Fruit fly (Drosophila melanogaster): ENCODE measurements around the gene CG45071.

CG45071 gene

dm6 chr3L:15142004-15142890, 36.6 kb downstream of the CG45071 start, which contains the start of gene Pdi (continued):
- TF ChIP-seq CG5953 (GFP tag; IDR thresholded peaks at IDR 0.05) (no peak), Atf3 (GFP tag; optimal IDR thresholded peaks at IDR 0.05) (no peak), insv (GFP tag; optimal IDR thresholded peaks at IDR 0.05) (peak in 1 of 2 experiments; percentile 24)

DNA sequence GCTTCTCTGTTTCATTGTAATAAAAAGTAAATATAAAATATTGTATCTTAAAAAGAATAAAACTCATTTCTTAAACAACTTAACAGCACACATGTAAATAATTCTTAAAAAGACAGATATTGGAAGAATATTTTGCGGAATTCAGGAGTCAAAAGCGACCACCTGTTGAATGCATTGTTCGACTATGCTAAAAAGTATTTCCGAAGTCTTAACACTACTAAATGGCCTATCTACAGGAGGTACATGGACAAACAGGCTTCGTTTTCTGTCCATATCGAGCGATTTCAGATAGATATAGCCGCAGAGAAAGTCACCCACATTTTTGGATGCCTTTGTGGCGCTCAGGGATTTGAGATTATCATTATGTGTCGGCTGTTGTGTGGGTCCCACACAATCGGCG, 37.4 kb downstream of the CG45071 start:
- TF ChIP-seq BEAF-32 (GFP tag; optimal IDR thresholded peaks at IDR 0.05) (no peak), scrt (GFP tag; optimal IDR thresholded peaks at IDR 0.05) (peak; percentile 37), CG12104 (GFP tag; optimal IDR thresholded peaks at IDR 0.05) (no peak), Neu2 (GFP tag; optimal IDR thresholded peaks at IDR 0.05; ENCODE audit: borderline replicate concordance) (peak; percentile 52), sens (GFP tag) (peak; percentile 48), kah (GFP tag; optimal IDR thresholded peaks at IDR 0.05) (peak; percentile 94)

DNA sequence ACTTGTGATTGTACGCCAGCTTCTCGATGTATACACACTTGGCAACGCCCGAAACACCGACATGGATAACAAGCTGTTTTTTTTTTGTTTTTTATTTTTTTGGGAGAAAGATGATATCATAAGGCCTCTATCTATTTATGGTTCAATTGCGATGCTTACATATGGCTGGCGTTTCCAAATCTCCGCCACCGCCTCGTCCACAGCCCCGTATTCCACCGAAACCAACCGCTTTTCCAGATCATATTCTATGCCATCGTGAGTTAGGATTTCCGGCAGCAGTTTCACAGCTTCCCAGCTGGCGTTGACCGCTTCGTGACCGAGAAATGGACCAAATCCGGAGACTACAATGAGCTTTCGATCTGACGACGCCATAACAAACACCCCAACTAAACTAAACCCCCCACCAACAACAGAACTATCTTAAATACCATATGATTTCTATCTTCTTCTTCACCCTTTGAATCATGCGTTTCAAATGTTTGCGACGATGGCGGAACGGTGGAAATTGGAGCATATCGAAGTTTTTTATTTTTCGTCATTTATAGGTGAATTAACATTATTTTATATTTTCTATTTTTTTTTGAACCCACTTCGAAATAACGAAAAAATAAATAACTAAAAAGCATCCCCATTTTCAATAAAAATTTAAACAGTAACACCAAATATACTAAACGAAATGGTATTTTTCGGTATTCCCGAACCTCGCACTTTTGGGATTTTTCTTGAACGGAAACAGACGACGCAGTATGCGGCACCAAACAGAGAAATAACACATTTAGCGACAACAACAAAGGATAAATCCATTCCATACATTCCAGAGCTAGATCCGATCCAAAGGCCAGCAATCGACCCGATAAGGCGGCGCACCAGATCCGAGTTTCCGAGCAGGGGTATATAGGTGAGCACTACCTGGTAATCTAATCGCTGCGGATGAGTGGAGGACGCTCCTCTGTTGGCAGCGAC, 38.2 kb downstream of the CG45071 start, which contains the start of the genes CG32147 and Pex3:
CG32147 (minus strand) TSS at position 422 of the 963 bp plus-strand sequence.
Pex3 (plus strand) TSS at position 718 of the 963 bp plus-strand sequence.
- TF ChIP-seq E2f2 (GFP tag; IDR thresholded peaks at IDR 0.05) (peak; percentile 52), phol (tag; optimal IDR thresholded peaks at IDR 0.05) (peak; percentile 63), ewg (GFP tag; optimal IDR thresholded peaks at IDR 0.05) (peak; percentile 4), Ets97D (GFP tag; optimal IDR thresholded peaks at IDR 0.05) (peak; percentile 58), CG2129 (GFP tag; IDR thresholded peaks at IDR 0.05; ENCODE audit: partially characterized antibody) (no peak), CG15073 (GFP tag; optimal IDR thresholded peaks at IDR 0.05) (no peak), ham (GFP tag; IDR thresholded peaks at IDR 0.05) (no peak), gsb-n (tag; optimal IDR thresholded peaks at IDR 0.05) (peak; percentile 27), Rfx (GFP tag; IDR thresholded peaks at IDR 0.05) (peak; percentile 7; the same call in 1 of the 2 replicates), CG1792 (GFP tag; optimal IDR thresholded peaks at IDR 0.05) (no peak), ro (GFP tag; IDR thresholded peaks at IDR 0.05) (no peak), CG11456 (GFP tag; IDR thresholded peaks at IDR 0.05) (0 out of 3 replicates have a peak, but pooled peaks have one; percentile 16), fru (optimal IDR thresholded peaks at IDR 0.05) (no peak), CG6765 (GFP tag; optimal IDR thresholded peaks at IDR 0.05) (no peak), Med (GFP tag) (peak; percentile 80), Awh (GFP tag; IDR thresholded peaks at IDR 0.05) (no peak), row (GFP tag; IDR thresholded peaks at IDR 0.05) (peak; percentile 62), Neu2 (GFP tag; optimal IDR thresholded peaks at IDR 0.05; ENCODE audit: borderline replicate concordance) (no peak), bsh (GFP tag; optimal IDR thresholded peaks at IDR 0.05) (no peak), CG6791 (GFP tag; IDR thresholded peaks at IDR 0.05; ENCODE audit: partially characterized antibody) (0 out of 3 replicates have a peak, but pooled peaks have one; percentile 9), CG10147 (GFP tag; optimal IDR thresholded peaks at IDR 0.05) (peak; percentile 42), CG7745 (tag; optimal IDR thresholded peaks at IDR 0.05) (no peak), dysf (GFP tag; IDR thresholded peaks at IDR 0.05) (no peak), nmo (GFP tag; optimal IDR thresholded peaks at IDR 0.05) (peak; percentile 59), CG6254 (GFP tag; optimal IDR thresholded peaks at IDR 0.05) (peak; percentile 12), CG31388 (GFP tag; optimal IDR thresholded peaks at IDR 0.05) (no peak), CG17829 (tag; optimal IDR thresholded peaks at IDR 0.05) (peak; percentile 7), fu2 (GFP tag; optimal IDR thresholded peaks at IDR 0.05) (no peak), Eip74EF (GFP tag; optimal IDR thresholded peaks at IDR 0.05) (no peak), CG1603 (tag; optimal IDR thresholded peaks at IDR 0.05) (peak; percentile 89), CG12104 (GFP tag; optimal IDR thresholded peaks at IDR 0.05) (no peak), CG15011 (GFP tag; optimal IDR thresholded peaks at IDR 0.05) (no peak), Optix (GFP tag; IDR thresholded peaks at IDR 0.05) (no peak), lola (GFP tag; optimal IDR thresholded peaks at IDR 0.05) (peak in 1 of 3 experiments; percentile 9), zen (tag; optimal IDR thresholded peaks at IDR 0.05) (no peak)

Measured in whole organism, embryonic.